Worm (Caenorhabditis elegans) whole organism, young adult: ENCODE measurements around the gene srw-67.
"Not testable (repeated sequence)": the region's sequence is repeated elsewhere in the genome, so short reads cannot be mapped to it uniquely, and the experiment has no call there.

ENCODE experiments used
- F33H1.4 ChIP-seq: fragments of 200-800 bp; sonication (Bioruptor generic); IDR thresholded peaks from 2 replicates; pipeline ENCODE4 v1.3.6; 2022; ENCODE audit warnings: missing genetic modification reagents, missing genetic modification characterization, missing compliant biosample characterization
- ceh-40 ChIP-seq: fragments of 200-800 bp; sonication (Bioruptor generic); IDR thresholded peaks from 2 replicates; pipeline ENCODE4 v1.3.6; 2022; ENCODE audit warnings: missing genetic modification characterization, missing compliant biosample characterization
- chd-7 ChIP-seq: sonication (generic microtip); optimal IDR thresholded peaks from 2 replicates; lab custom pipeline; 2016; ENCODE audit warnings: mild to moderate bottlenecking, missing genetic modification characterization, moderate library complexity, missing compliant biosample characterization
- ets-4 ChIP-seq: fragments of 200-800 bp; sonication (Bioruptor generic); optimal IDR thresholded peaks from 2 replicates; lab custom pipeline; 2018; ENCODE audit warnings: mild to moderate bottlenecking, missing genetic modification characterization, missing compliant biosample characterization
- nfya-1 ChIP-seq: sonication (generic microtip); optimal IDR thresholded peaks from 2 replicates; lab custom pipeline; 2017; ENCODE audit warnings: antibody characterized with exemption, missing compliant biosample characterization, missing genetic modification characterization, borderline replicate concordance; ENCODE audit not compliant: insufficient read depth
- unc-62 ChIP-seq: fragments of 150-350 bp; optimal IDR thresholded peaks from 2 replicates; lab custom pipeline; 2014; ENCODE audit warnings: missing biosample characterization, missing genetic modification reagents, missing genetic modification characterization

DNA sequence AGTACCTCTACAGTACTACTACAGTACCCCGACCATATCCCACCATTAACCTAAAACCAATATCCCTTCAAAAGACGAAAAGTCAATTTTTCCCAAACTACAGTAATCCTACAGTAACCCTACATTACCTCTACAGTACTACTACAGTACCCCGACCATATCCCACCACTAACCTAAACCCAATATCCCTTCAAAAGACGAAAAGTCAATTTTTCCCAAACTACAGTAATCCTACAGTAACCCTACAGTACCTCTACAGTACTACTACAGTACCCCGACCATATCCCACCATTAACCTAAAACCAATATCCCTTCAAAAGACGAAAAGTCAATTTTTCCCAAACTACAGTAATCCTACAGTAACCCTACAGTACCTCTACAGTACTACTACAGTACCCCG is 26.9 kb downstream of the srw-67 start, which contains the start of gene nhr-141:
- not testable (repeated sequence) for TF ChIP-seq ets-4; nfya-1 (tag; lab: Kevin White, UChicago); unc-62 (GFP tag; lab: Kevin White, UChicago); F33H1.4 (GFP tag; lab: Robert Waterston, UW); ceh-40 (GFP tag; lab: Robert Waterston, UW); chd-7 (tag; lab: Kevin White, UChicago)
